Worm (Caenorhabditis elegans): ENCODE measurements around the gene F42G8.8.

DNA sequence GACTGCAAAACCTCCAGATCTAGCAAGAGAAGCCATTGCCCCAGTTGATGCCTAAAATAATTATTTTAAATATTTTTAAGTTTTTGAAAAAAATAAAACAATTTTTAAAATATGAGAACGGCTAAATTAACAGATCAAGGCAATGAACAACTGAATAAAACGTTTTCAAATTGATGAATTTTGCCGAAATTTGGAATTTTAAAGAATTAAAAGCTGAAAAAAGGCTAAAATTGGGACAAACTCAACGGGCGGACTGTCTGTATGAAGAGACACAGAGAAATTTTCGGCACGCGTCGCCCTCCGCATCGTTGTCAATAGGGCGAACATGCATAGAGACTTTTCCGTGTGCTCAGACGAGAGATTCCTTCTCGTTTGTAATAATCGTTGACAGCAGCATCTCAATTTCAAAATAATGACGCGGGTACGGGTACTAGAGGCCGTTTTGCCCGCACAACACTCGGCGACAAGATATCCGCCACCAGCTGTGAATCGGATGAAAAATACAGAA lies 17.2 kb downstream of the F42G8.8 start, which contains the start of the genes isp-1 and islo-1:
- TF ChIP-seq ZK546.5 (tag; optimal IDR thresholded peaks at IDR 0.05) (no peak), snpc-4 (tag; optimal IDR thresholded peaks at IDR 0.05) (no peak), unc-39 (tag; optimal IDR thresholded peaks at IDR 0.05) (no peak)

All from whole organism, L4 larva.